Fruit fly (Drosophila melanogaster): ENCODE measurements around the gene mtd.

dm6 chr3R:5331764-5332405, 18.4 kb downstream of the mtd start:
- TF ChIP-seq CG10431 (GFP tag; optimal IDR thresholded peaks at IDR 0.05) (no peak), fd3F (GFP tag; optimal IDR thresholded peaks at IDR 0.05) (no peak)

Data from whole organism, embryonic.